Fruit fly (Drosophila melanogaster): ENCODE measurements around the gene CG10949.

CG10949 gene

DNA sequence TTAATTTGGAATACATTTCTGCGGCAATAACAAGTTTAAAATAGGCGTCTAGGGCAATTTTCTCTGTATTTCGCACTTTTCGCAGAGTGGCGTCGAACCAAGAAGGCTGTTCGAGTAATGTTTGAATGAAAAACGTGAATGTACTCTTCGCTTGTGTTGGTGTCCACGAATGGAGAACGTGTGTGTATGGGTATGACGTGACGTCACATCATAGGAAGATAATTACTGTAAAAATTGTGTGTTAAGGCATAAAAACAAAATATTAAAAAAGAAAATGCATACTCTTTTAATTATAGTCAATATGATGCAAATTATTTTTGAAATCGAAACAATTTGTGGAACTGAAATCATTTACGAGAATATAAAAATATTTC lies 11.7 kb upstream of the CG10949 start:
- TF ChIP-seq CG8478 (optimal IDR thresholded peaks at IDR 0.05) (no peak), EcR (GFP tag; optimal IDR thresholded peaks at IDR 0.05) (no peak), Dll (optimal IDR thresholded peaks at IDR 0.05) (no peak), usp (GFP tag; optimal IDR thresholded peaks at IDR 0.05) (no peak), pan (optimal IDR thresholded peaks at IDR 0.05) (no peak), psq (optimal IDR thresholded peaks at IDR 0.05) (no peak)

DNA sequence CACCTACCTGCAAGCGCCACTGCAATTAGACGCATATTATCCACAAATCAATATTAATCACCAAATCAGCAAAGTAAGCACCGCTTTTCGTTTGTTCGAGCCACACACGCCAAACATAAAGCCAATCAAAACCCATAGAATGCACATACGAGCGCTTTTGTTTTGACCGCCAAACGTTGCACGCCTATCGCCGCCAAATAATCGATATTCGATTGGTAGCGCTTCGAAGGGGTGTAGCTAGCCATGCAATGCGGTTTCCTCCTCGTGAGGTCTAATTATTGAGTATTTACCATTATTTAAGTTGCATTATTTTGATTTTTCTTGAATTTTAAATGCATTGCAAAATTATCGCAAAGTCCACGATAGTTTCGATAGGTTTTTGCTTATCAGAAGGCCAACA lies 10.7 kb upstream of the CG10949 start:
- no peak for TF ChIP-seq EcR (GFP tag; optimal IDR thresholded peaks at IDR 0.05)
- TF ChIP-seq psq (optimal IDR thresholded peaks at IDR 0.05) = no peak
- TF ChIP-seq pan (optimal IDR thresholded peaks at IDR 0.05) = no peak
- no peak for TF ChIP-seq Dll (optimal IDR thresholded peaks at IDR 0.05)
- no peak for TF ChIP-seq CG8478 (optimal IDR thresholded peaks at IDR 0.05)
- no peak for TF ChIP-seq usp (GFP tag; optimal IDR thresholded peaks at IDR 0.05)

- TF ChIP-seq usp (GFP tag; optimal IDR thresholded peaks at IDR 0.05) = no peak
- no peak for TF ChIP-seq Dll (optimal IDR thresholded peaks at IDR 0.05)
- no peak for TF ChIP-seq psq (optimal IDR thresholded peaks at IDR 0.05)
- TF ChIP-seq CG8478 (optimal IDR thresholded peaks at IDR 0.05) = no peak
- no peak for TF ChIP-seq pan (optimal IDR thresholded peaks at IDR 0.05)
- TF ChIP-seq EcR (GFP tag; optimal IDR thresholded peaks at IDR 0.05) = no peak
Observed at dm6 chr2L:20425854-20426396, 9.2 kb upstream of the CG10949 start, which contains the start of gene CG31688. CG31688 (plus strand) TSS chr2L:20426199.

dm6 chr2L:20424560-20424959 lies 7.8 kb upstream of the CG10949 start, which contains the start of gene CG15130:
CG15130 (minus strand) TSS chr2L:20424660.
- TF ChIP-seq psq (optimal IDR thresholded peaks at IDR 0.05) (no peak), pan (optimal IDR thresholded peaks at IDR 0.05) (no peak), usp (GFP tag; optimal IDR thresholded peaks at IDR 0.05) (no peak), Dll (optimal IDR thresholded peaks at IDR 0.05) (no peak), CG8478 (optimal IDR thresholded peaks at IDR 0.05) (no peak), EcR (GFP tag; optimal IDR thresholded peaks at IDR 0.05) (no peak)

DNA sequence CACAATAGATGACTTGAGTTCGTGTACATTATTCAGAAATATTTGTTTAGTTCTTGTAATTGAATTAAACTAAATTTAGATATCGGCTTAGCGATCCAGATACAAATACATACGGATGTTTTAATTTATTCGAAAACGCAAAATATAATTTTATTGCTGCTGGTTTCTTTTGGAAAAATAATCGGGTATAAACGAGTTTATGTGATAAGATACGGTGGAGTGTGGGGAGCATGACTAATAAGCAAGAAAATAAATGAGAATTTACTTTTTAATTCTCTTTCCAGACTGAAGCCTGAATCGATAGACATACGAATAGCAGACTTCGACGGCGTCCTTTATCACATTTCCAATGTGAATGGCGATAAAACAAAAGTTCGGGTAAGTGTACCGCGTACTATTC lies 3.3 kb upstream of the CG10949 start:
- no peak for TF ChIP-seq EcR (GFP tag; optimal IDR thresholded peaks at IDR 0.05)
- TF ChIP-seq pan (optimal IDR thresholded peaks at IDR 0.05) = no peak
- no peak for TF ChIP-seq usp (GFP tag; optimal IDR thresholded peaks at IDR 0.05)

DNA sequence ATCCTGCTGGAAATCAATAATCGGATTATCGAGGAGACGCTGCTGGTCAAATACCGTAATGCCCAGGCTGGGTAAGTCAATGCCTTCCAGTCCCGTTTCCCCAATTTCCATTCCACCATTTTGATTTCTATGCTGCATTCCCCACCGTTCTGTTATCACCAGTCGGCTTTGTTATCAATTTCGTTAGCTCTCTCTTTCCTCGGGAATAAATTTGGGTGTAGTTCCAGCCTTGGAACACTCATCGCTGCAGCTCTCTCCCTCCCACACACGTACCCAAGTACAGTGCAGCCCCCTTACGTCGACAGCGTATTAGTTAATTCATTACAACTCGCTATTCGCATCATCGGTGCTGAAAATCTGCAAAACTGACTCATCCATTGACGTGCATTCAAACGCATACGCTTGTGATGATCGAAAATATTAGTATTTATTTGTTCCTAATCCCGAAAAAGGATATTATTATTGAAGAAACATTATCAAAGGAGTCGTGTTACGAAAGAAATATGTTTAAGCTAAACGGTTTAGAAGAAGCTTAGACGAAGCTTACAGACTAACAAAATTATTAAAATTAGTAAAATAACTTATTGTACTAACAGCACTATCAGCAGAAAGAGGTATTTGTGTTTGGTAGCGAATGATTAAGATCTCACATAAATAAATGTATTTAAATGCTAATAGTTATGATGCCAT lies 1.0 kb upstream of the CG10949 start:
- no peak for TF ChIP-seq EcR (GFP tag; optimal IDR thresholded peaks at IDR 0.05)
- no peak for TF ChIP-seq CG8478 (optimal IDR thresholded peaks at IDR 0.05)
- TF ChIP-seq usp (GFP tag; optimal IDR thresholded peaks at IDR 0.05) = no peak
- TF ChIP-seq pan (optimal IDR thresholded peaks at IDR 0.05) = no peak
- TF ChIP-seq psq (optimal IDR thresholded peaks at IDR 0.05) = no peak
- no peak for TF ChIP-seq Dll (optimal IDR thresholded peaks at IDR 0.05)

dm6 chr2L:20414750-20415211 lies 1.9 kb downstream of the CG10949 start, which contains the start of gene CG10947:
CG10947 (minus strand) TSS chr2L:20414800.
- TF ChIP-seq CG8478 (optimal IDR thresholded peaks at IDR 0.05) (no peak), Dll (optimal IDR thresholded peaks at IDR 0.05) (no peak), EcR (GFP tag; optimal IDR thresholded peaks at IDR 0.05) (no peak), pan (optimal IDR thresholded peaks at IDR 0.05) (no peak), psq (optimal IDR thresholded peaks at IDR 0.05) (no peak), usp (GFP tag; optimal IDR thresholded peaks at IDR 0.05) (no peak)

DNA sequence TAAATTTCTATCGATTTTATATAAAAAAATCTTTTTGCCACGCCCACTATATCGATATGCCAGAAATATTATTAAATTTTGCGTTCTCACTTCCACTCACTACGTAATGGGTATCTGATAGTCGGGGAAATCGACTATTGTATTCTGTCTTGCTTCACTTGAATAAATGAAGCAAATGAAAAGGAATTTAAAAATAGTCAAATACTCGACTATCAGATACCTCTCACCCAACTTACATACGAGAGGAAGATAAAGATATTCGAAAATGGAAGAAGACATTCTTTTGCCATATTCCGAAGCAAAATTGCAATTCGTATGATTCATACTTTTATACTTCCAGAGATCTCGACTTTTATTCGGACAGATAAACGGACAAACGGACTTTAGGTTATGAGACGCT lies 2.9 kb downstream of the CG10949 start:
- TF ChIP-seq CG8478 (optimal IDR thresholded peaks at IDR 0.05) = no peak
- no peak for TF ChIP-seq Dll (optimal IDR thresholded peaks at IDR 0.05)
- no peak for TF ChIP-seq pan (optimal IDR thresholded peaks at IDR 0.05)
- TF ChIP-seq EcR (GFP tag; optimal IDR thresholded peaks at IDR 0.05) = no peak

dm6 chr2L:20401408-20401807 lies 15.3 kb downstream of the CG10949 start:
- TF ChIP-seq usp (GFP tag; optimal IDR thresholded peaks at IDR 0.05) (no peak), pan (optimal IDR thresholded peaks at IDR 0.05) (no peak), CG8478 (optimal IDR thresholded peaks at IDR 0.05) (no peak), Dll (optimal IDR thresholded peaks at IDR 0.05) (no peak), psq (optimal IDR thresholded peaks at IDR 0.05) (no peak), EcR (GFP tag; optimal IDR thresholded peaks at IDR 0.05) (no peak)

- no peak for TF ChIP-seq CG8478 (optimal IDR thresholded peaks at IDR 0.05)
- no peak for TF ChIP-seq pan (optimal IDR thresholded peaks at IDR 0.05)
- TF ChIP-seq psq (optimal IDR thresholded peaks at IDR 0.05) = no peak
- no peak for TF ChIP-seq Dll (optimal IDR thresholded peaks at IDR 0.05)
- TF ChIP-seq usp (GFP tag; optimal IDR thresholded peaks at IDR 0.05) = no peak
- TF ChIP-seq EcR (GFP tag; optimal IDR thresholded peaks at IDR 0.05) = no peak
Observed at dm6 chr2L:20400875-20401274, 15.8 kb downstream of the CG10949 start.

DNA sequence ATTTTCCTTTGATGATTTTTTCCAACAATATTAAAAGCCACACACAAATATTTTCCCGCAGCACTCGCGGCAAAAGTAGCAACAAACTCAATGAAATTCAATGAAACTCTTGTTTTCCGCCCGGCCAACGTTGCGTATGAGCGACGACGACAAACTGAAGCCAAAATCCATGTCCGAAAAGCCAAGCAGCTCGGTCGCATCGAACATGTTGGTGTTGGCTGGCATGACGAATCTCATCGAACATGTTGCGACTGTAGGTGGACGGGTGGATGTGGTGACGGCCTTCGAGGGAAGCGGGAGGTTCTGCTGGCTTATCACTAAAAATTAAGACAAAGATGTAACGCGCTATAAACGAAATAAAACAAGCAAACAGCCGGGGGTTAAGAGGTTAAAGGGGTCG lies 17.5 kb downstream of the CG10949 start:
- TF ChIP-seq usp (GFP tag; optimal IDR thresholded peaks at IDR 0.05) (no peak), psq (optimal IDR thresholded peaks at IDR 0.05) (no peak), CG8478 (optimal IDR thresholded peaks at IDR 0.05) (no peak), Dll (optimal IDR thresholded peaks at IDR 0.05) (no peak), pan (optimal IDR thresholded peaks at IDR 0.05) (no peak), EcR (GFP tag; optimal IDR thresholded peaks at IDR 0.05) (no peak)

dm6 chr2L:20397032-20397431 lies 19.7 kb downstream of the CG10949 start:
- TF ChIP-seq psq (optimal IDR thresholded peaks at IDR 0.05) = no peak
- no peak for TF ChIP-seq usp (GFP tag; optimal IDR thresholded peaks at IDR 0.05)

DNA sequence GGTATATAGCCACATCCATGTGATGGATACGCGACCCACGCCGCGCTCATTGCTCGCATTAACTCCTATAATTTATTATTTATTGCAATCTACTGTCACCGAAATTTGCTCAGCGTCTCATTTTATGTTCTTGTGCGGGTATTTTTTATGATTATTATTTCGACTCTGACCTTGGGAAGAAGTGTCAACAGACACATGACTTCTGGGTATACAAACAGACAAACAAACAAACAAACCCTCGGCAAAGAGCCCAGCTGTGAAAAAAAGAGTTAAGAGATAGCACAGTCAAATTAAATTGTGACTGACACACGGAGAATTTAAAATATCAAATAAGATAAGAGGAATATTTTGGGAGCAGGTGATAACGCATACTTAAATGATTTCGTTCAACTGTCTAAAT lies 26.7 kb downstream of the CG10949 start:
- TF ChIP-seq pan (optimal IDR thresholded peaks at IDR 0.05) = no peak

Data from whole organism.